Worm (Caenorhabditis elegans) whole organism, L4/young adult: Measurements from ENCODE around the gene Y53C12B.1.

Source experiments
- W03F9.2 ChIP-seq: fragments of 150-350 bp; optimal IDR thresholded peaks from 2 replicates; lab custom pipeline; 2014; ENCODE audit warnings: missing biosample characterization, missing genetic modification characterization
- dao-5 ChIP-seq: sonication (generic microtip); optimal IDR thresholded peaks from 2 replicates; lab custom pipeline; 2016; ENCODE audit warnings: missing genotype, missing genetic modification characterization, moderate library complexity, missing compliant biosample characterization
- him-1 ChIP-seq: sonication (generic microtip); optimal IDR thresholded peaks from 2 replicates; lab custom pipeline; 2016; ENCODE audit warnings: missing genotype, missing genetic modification reagents, missing genetic modification characterization, missing compliant biosample characterization

DNA sequence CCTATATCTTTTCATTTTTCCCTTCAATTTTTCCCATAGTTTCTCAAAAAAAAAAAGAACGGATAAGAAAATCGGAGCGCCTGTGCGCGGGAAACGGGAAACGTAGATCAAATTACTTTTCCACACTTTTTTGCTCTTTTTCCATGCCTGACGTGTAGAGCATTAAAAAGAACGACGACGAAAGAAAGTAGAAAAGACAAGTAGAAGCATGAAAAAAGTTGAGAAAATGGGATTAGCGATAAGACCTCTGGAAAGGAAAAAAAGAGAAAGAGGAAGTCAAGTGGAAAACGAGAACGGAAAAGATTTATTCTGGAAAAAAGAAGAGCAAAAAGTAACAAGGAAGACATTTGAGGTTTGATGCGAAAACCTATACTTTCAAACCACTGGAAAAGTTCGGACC is 17.4 kb downstream of the Y53C12B.1 start:
- TF ChIP-seq W03F9.2 (tag; lab: Kevin White, UChicago) (no peak), dao-5 (tag; lab: Kevin White, UChicago) (no peak), him-1 (no peak)
